Worm (Caenorhabditis elegans): ENCODE measurements around the gene C35D10.1.

DNA sequence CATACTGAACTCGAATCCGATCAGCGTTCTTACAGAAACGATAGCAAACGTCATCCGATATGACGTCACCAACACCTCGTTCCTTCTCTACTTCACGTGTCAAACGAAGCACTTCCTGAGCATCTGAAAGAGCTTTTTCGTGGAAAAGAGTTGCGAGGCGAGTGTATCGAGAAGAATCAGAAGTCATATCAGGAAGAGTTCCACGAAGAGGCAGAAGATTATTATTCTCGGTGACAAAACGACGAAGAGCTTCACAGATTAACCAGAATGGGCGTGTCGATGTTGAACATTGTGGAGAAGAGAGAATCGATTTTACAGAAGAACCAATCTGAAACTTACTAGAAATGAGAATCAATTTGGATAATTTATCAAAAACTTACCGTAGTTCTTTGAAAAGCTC lies 39.4 kb downstream of the C35D10.1 start:
- no peak for TF ChIP-seq lsy-2 (tag; optimal IDR thresholded peaks at IDR 0.05)
- no peak for TF ChIP-seq zag-1 (tag; optimal IDR thresholded peaks at IDR 0.05)
- TF ChIP-seq unc-130 (tag; optimal IDR thresholded peaks at IDR 0.05): no peak
- no peak for TF ChIP-seq blmp-1 (tag; optimal IDR thresholded peaks at IDR 0.05)
- no peak for TF ChIP-seq lir-3 (tag; optimal IDR thresholded peaks at IDR 0.05; ENCODE audit: poor library complexity)
- TF ChIP-seq tbx-2 (tag; optimal IDR thresholded peaks at IDR 0.05): no peak
- TF ChIP-seq ztf-11 (tag; optimal IDR thresholded peaks at IDR 0.05): no peak
- TF ChIP-seq nhr-77 (tag; optimal IDR thresholded peaks at IDR 0.05): no peak
- no peak for TF ChIP-seq rnt-1 (tag; optimal IDR thresholded peaks at IDR 0.05)
- no peak for TF ChIP-seq lin-13 (GFP tag; optimal IDR thresholded peaks at IDR 0.05)
